Worm (Caenorhabditis elegans) whole organism, mixed stage, embryonic: Measurements from ENCODE around the gene pat-2.

Experiments
- M03D4.4 ChIP-seq: sonication (generic microtip); optimal IDR thresholded peaks from 2 replicates; lab custom pipeline; 2017; ENCODE audit warnings: mild to moderate bottlenecking, missing genetic modification characterization, missing compliant biosample characterization
- bed-3 ChIP-seq: fragments of 200-800 bp; sonication (Bioruptor generic); optimal IDR thresholded peaks from 3 replicates; lab custom pipeline; 2018; ENCODE audit warnings: mild to moderate bottlenecking, missing genetic modification characterization, moderate library complexity, missing compliant biosample characterization
- blmp-1 ChIP-seq: fragments of 150-350 bp; optimal IDR thresholded peaks from 2 replicates; lab custom pipeline; 2014; ENCODE audit warnings: missing biosample characterization, missing genetic modification characterization
- ceh-39 ChIP-seq: fragments of 150-350 bp; optimal IDR thresholded peaks from 2 replicates; lab custom pipeline; 2014; ENCODE audit warnings: missing biosample characterization, missing genetic modification characterization
- ceh-43 ChIP-seq: fragments of 200-800 bp; sonication (Bioruptor generic); optimal IDR thresholded peaks from 2 replicates; lab custom pipeline; 2018; ENCODE audit warnings: mild to moderate bottlenecking, missing genetic modification characterization, moderate library complexity, missing compliant biosample characterization
- ceh-83 ChIP-seq: fragments of 200-800 bp; sonication (Bioruptor generic); optimal IDR thresholded peaks from 2 replicates; lab custom pipeline; 2018; ENCODE audit warnings: mild to moderate bottlenecking, missing genetic modification characterization, missing compliant biosample characterization
- ces-1 ChIP-seq: fragments of 150-350 bp; optimal IDR thresholded peaks from 2 replicates; lab custom pipeline; 2014; ENCODE audit warnings: missing biosample characterization, missing genetic modification reagents, missing genetic modification characterization
- cnd-1 ChIP-seq: fragments of 200-800 bp; sonication (Bioruptor generic); optimal IDR thresholded peaks from 2 replicates; lab custom pipeline; 2018; ENCODE audit warnings: mild to moderate bottlenecking, missing genetic modification characterization, missing compliant biosample characterization
- drap-1 ChIP-seq: fragments of 200-800 bp; sonication (Bioruptor generic); optimal IDR thresholded peaks from 3 replicates; lab custom pipeline; 2018; ENCODE audit warnings: mild to moderate bottlenecking, missing genetic modification characterization, missing compliant biosample characterization
- elt-1 ChIP-seq: sonication (generic microtip); optimal IDR thresholded peaks from 2 replicates; lab custom pipeline; 2017; ENCODE audit warnings: missing genetic modification characterization, mild to moderate bottlenecking, missing compliant biosample characterization, antibody characterized with exemption, moderate library complexity, borderline replicate concordance; ENCODE audit not compliant: insufficient read depth
- elt-3 ChIP-seq: fragments of 150-350 bp; optimal IDR thresholded peaks from 2 replicates; lab custom pipeline; 2014; ENCODE audit warnings: missing biosample characterization, missing genetic modification characterization
- flh-1 ChIP-seq: fragments of 200-800 bp; sonication (Bioruptor generic); optimal IDR thresholded peaks from 2 replicates; lab custom pipeline; 2018; ENCODE audit warnings: mild to moderate bottlenecking, missing genetic modification characterization, moderate library complexity, missing compliant biosample characterization
- ham-2 ChIP-seq: fragments of 200-800 bp; sonication (Bioruptor generic); optimal IDR thresholded peaks from 2 replicates; lab custom pipeline; 2018; ENCODE audit warnings: mild to moderate bottlenecking, missing genetic modification characterization, missing compliant biosample characterization
- hlh-1 ChIP-seq: fragments of 150-350 bp; optimal IDR thresholded peaks from 2 replicates; lab custom pipeline; 2014; ENCODE audit warnings: missing biosample characterization, missing genetic modification reagents, missing genetic modification characterization
- lin-13 ChIP-seq: fragments of 150-350 bp; optimal IDR thresholded peaks from 2 replicates; lab custom pipeline; 2014; ENCODE audit warnings: missing biosample characterization, missing genetic modification characterization
- lin-32 ChIP-seq: fragments of 200-800 bp; sonication (Bioruptor generic); optimal IDR thresholded peaks from 2 replicates; lab custom pipeline; 2018; ENCODE audit warnings: mild to moderate bottlenecking, missing genetic modification characterization, missing compliant biosample characterization
- lsy-2 ChIP-seq: fragments of 150-350 bp; optimal IDR thresholded peaks from 2 replicates; lab custom pipeline; 2014; ENCODE audit warnings: missing biosample characterization, missing genetic modification characterization
- mab-5 ChIP-seq: fragments of 150-350 bp; optimal IDR thresholded peaks from 2 replicates; lab custom pipeline; 2014; ENCODE audit warnings: missing biosample characterization, missing genetic modification characterization
- mep-1 ChIP-seq: fragments of 150-350 bp; optimal IDR thresholded peaks from 2 replicates; lab custom pipeline; 2017; ENCODE audit warnings: missing biosample characterization, missing genetic modification reagents, missing genetic modification characterization, inconsistent platforms
- mls-2 ChIP-seq: sonication (generic microtip); optimal IDR thresholded peaks from 2 replicates; lab custom pipeline; 2016; ENCODE audit warnings: mild to moderate bottlenecking, missing genetic modification characterization, moderate library complexity, missing compliant biosample characterization
- nhr-12 ChIP-seq: fragments of 150-350 bp; optimal IDR thresholded peaks from 2 replicates; lab custom pipeline; 2014; ENCODE audit warnings: missing biosample characterization, missing genetic modification characterization
- nhr-2 ChIP-seq: fragments of 150-350 bp; optimal IDR thresholded peaks from 2 replicates; lab custom pipeline; 2014; ENCODE audit warnings: missing biosample characterization, missing genetic modification characterization
- nhr-237 ChIP-seq: fragments of 150-350 bp; optimal IDR thresholded peaks from 2 replicates; lab custom pipeline; 2014; ENCODE audit warnings: missing biosample characterization, missing genetic modification characterization
- nhr-28 ChIP-seq: fragments of 150-350 bp; optimal IDR thresholded peaks from 2 replicates; lab custom pipeline; 2014; ENCODE audit warnings: missing biosample characterization, missing genetic modification characterization
- nhr-76 ChIP-seq: sonication (generic microtip); optimal IDR thresholded peaks from 2 replicates; lab custom pipeline; 2017; ENCODE audit warnings: missing biosample characterization, missing genetic modification characterization
- pha-4 ChIP-seq: fragments of 150-350 bp; optimal IDR thresholded peaks from 2 replicates; lab custom pipeline; 2018; ENCODE audit warnings: missing biosample characterization, missing genetic modification reagents, missing genetic modification characterization
- sem-2 ChIP-seq: fragments of 200-800 bp; sonication (Bioruptor generic); optimal IDR thresholded peaks from 2 replicates; lab custom pipeline; 2018; ENCODE audit warnings: mild to moderate bottlenecking, missing genetic modification characterization, missing compliant biosample characterization
- snpc-4 ChIP-seq: fragments of 150-350 bp; optimal IDR thresholded peaks from 2 replicates; lab custom pipeline; 2014; ENCODE audit warnings: missing biosample characterization, missing genetic modification characterization
- sptf-1 ChIP-seq: sonication (generic microtip); optimal IDR thresholded peaks from 2 replicates; lab custom pipeline; 2017; ENCODE audit warnings: mild to moderate bottlenecking, missing genetic modification characterization, moderate library complexity, missing compliant biosample characterization
- tbx-8 ChIP-seq: fragments of 200-800 bp; sonication (Bioruptor generic); optimal IDR thresholded peaks from 2 replicates; lab custom pipeline; 2018; ENCODE audit warnings: mild to moderate bottlenecking, missing genetic modification characterization, moderate library complexity, missing compliant biosample characterization
- unc-120 ChIP-seq: sonication (generic microtip); optimal IDR thresholded peaks from 2 replicates; lab custom pipeline; 2017; ENCODE audit warnings: missing genetic modification characterization, missing compliant biosample characterization; ENCODE audit not compliant: poor library complexity, severe bottlenecking
- unc-39 ChIP-seq: fragments of 150-350 bp; optimal IDR thresholded peaks from 2 replicates; lab custom pipeline; 2014; ENCODE audit warnings: missing biosample characterization, missing genetic modification characterization
- unc-62 ChIP-seq: fragments of 150-350 bp; optimal IDR thresholded peaks from 2 replicates; lab custom pipeline; 2014; ENCODE audit warnings: missing biosample characterization, missing genetic modification reagents, missing genetic modification characterization
- zip-8 ChIP-seq: fragments of 150-350 bp; optimal IDR thresholded peaks from 2 replicates; lab custom pipeline; 2014; ENCODE audit warnings: missing biosample characterization, missing genetic modification characterization
- ztf-11 ChIP-seq: fragments of 150-350 bp; optimal IDR thresholded peaks from 2 replicates; lab custom pipeline; 2014; ENCODE audit warnings: missing biosample characterization, missing genetic modification characterization

pat-2 gene

DNA sequence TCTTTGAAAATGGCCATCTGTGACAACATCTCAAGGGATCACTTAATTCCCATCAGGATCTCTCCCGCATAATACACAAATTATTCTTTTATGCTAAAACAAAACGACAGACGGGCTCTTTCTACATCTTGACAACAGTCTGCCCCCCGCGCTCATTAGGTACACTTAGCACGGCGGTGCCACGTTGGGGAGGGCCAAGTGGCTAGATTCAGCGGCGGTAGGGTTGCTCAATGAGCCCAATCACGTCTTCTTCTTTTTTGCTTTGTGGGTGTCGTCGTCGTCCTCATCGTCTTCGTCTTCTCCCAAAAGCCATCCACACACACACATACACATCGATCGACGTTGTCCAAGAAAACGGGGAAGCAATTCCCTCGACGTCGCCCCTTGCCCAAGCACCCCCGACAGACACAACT lies 54.4 kb downstream of the pat-2 start:
- TF ChIP-seq lin-13 (tag; lab: Kevin White, UChicago) = peak; percentile 26
- TF ChIP-seq unc-62 (GFP tag; lab: Kevin White, UChicago) = peak; percentile 14
- TF ChIP-seq zip-8 (tag; lab: Kevin White, UChicago) = no peak
- TF ChIP-seq ham-2 (GFP tag; lab: Kevin White, UChicago) = peak; percentile 55
- TF ChIP-seq drap-1 (GFP tag; lab: Kevin White, UChicago) = no peak
- no peak for TF ChIP-seq mab-5 (tag; lab: Kevin White, UChicago)
- peak; percentile 87 for TF ChIP-seq ces-1 (GFP tag; lab: Kevin White, UChicago)
- TF ChIP-seq nhr-76 = no peak
- no peak for TF ChIP-seq pha-4
- TF ChIP-seq cnd-1 = peak; percentile 85
- peak; percentile 68 for TF ChIP-seq mls-2 (tag; lab: Kevin White, UChicago)
- no peak for TF ChIP-seq nhr-12 (tag; lab: Kevin White, UChicago)
- TF ChIP-seq ztf-11 = no peak
- no peak for TF ChIP-seq nhr-28 (tag; lab: Kevin White, UChicago)

- peak; percentile 34 for TF ChIP-seq flh-1
- TF ChIP-seq unc-62 (GFP tag; lab: Kevin White, UChicago) = peak; percentile 91
- peak; percentile 42 for TF ChIP-seq ceh-39 (tag; lab: Kevin White, UChicago)
- TF ChIP-seq sem-2 (GFP tag; lab: Kevin White, UChicago) = no peak
- TF ChIP-seq unc-39 (tag; lab: Kevin White, UChicago) = peak; percentile 22
- no peak for TF ChIP-seq bed-3 (GFP tag; lab: Kevin White, UChicago)
- peak; percentile 78 for TF ChIP-seq cnd-1
- no peak for TF ChIP-seq blmp-1 (tag; lab: Kevin White, UChicago)
- TF ChIP-seq sptf-1 = peak; percentile 60
- peak; percentile 19 for TF ChIP-seq nhr-237 (tag; lab: Kevin White, UChicago)
- peak; percentile 23 for TF ChIP-seq ces-1 (GFP tag; lab: Kevin White, UChicago)
- TF ChIP-seq pha-4 = peak; percentile 20
- no peak for TF ChIP-seq nhr-76
- no peak for TF ChIP-seq snpc-4 (tag; lab: Kevin White, UChicago)
- TF ChIP-seq zip-8 (tag; lab: Kevin White, UChicago) = no peak
- TF ChIP-seq ztf-11 = peak; percentile 57
- peak; percentile 67 for TF ChIP-seq nhr-12 (tag; lab: Kevin White, UChicago)
- peak; percentile 100 for TF ChIP-seq unc-120
- TF ChIP-seq nhr-2 (tag; lab: Kevin White, UChicago) = peak; percentile 21
- TF ChIP-seq tbx-8 = peak; percentile 71
- peak; percentile 85 for TF ChIP-seq mls-2 (tag; lab: Kevin White, UChicago)
- no peak for TF ChIP-seq mab-5 (tag; lab: Kevin White, UChicago)
- TF ChIP-seq ham-2 (GFP tag; lab: Kevin White, UChicago) = no peak
- peak; percentile 60 for TF ChIP-seq M03D4.4 (tag; lab: Kevin White, UChicago)
- peak; percentile 87 for TF ChIP-seq mep-1 (tag; lab: Kevin White, UChicago)
- peak; percentile 23 for TF ChIP-seq ceh-43 (GFP tag; lab: Kevin White, UChicago)
- no peak for TF ChIP-seq elt-3 (tag; lab: Kevin White, UChicago)
- TF ChIP-seq elt-1 = no peak
- TF ChIP-seq lin-13 (tag; lab: Kevin White, UChicago) = peak; percentile 2
- TF ChIP-seq ceh-83 = no peak
- TF ChIP-seq lin-32 (GFP tag; lab: Kevin White, UChicago) = peak; percentile 85
- TF ChIP-seq drap-1 (GFP tag; lab: Kevin White, UChicago) = peak; percentile 74
- no peak for TF ChIP-seq nhr-28 (tag; lab: Kevin White, UChicago)
- TF ChIP-seq hlh-1 = peak; percentile 69
- TF ChIP-seq lsy-2 (tag; lab: Kevin White, UChicago) = peak; percentile 33
Measured at ce11 chrIII:8873990-8874668, 55.4 kb downstream of the pat-2 start.
